ENCODE assay signal across 3 fruit fly cellular contexts in the genomic region with DNA sequence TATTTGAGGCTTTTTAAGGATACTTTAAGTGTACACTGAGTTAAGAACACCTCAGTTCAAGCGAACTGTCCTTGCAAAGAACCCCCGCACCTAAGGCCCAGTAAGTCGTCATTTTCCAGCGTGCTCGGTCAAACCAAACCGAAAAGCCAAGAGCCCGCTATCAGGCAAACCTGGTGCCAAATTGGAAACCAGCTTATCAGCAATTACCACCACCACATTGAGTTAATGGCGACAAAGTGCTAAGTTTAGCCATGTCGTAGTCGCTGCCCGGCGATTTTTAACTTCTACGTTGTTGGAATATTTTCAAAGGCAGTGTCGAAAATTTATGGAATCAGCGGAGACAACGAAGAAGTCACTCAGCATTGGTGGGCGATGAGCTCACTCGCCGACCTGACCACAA.
TF ChIP-seq lines count a peak whose summit lies in the region.

No protein-coding gene starts in this region.

- TF ChIP-seq CTCF in whole organism, embryonic (GFP tag; optimal IDR thresholded peaks at IDR 0.05; lab: Kevin White, UChicago) = no peak

TF ChIP-seq in whole organism, embryonic, 481 proteins besides CTCF, POLR2A, EP300 and RAD21:
- TF ChIP-seq exex (tag; optimal IDR thresholded peaks at IDR 0.05; lab: Kevin White, UChicago) (peak; percentile 93), sd (tag; optimal IDR thresholded peaks at IDR 0.05; lab: Kevin White, UChicago) (peak; percentile 55), slbo (GFP tag; IDR thresholded peaks at IDR 0.05; lab: Robert Waterston, UW) (0 out of 2 replicates have a peak, but pooled peaks have one; percentile 5), Hand (GFP tag; optimal IDR thresholded peaks at IDR 0.05; lab: Kevin White, UChicago) (no peak), kay (GFP tag; optimal IDR thresholded peaks at IDR 0.05; lab: Kevin White, UChicago) (no peak), mirr (GFP tag; optimal IDR thresholded peaks at IDR 0.05; lab: Kevin White, UChicago) (peak; percentile 74), CG10565 (GFP tag; optimal IDR thresholded peaks at IDR 0.05; lab: Kevin White, UChicago) (no peak), sug (tag; optimal IDR thresholded peaks at IDR 0.05; lab: Kevin White, UChicago) (peak; percentile 72)
TF ChIP-seq in whole organism, embryonic: peak in this region for 5.

TF ChIP-seq in whole organism, prepupa, 60 proteins besides CTCF, POLR2A, EP300 and RAD21:
- TF ChIP-seq vri (GFP tag; optimal IDR thresholded peaks at IDR 0.05; lab: Kevin White, UChicago) = peak; percentile 33
- TF ChIP-seq esn (GFP tag; optimal IDR thresholded peaks at IDR 0.05; lab: Kevin White, UChicago) = no peak
- TF ChIP-seq Eip93F (GFP tag; optimal IDR thresholded peaks at IDR 0.05; lab: Kevin White, UChicago) = peak; percentile 76

TF ChIP-seq in whole organism, wandering third instar larva, 38 proteins besides CTCF, POLR2A, EP300 and RAD21:
- TF ChIP-seq dl (GFP tag; optimal IDR thresholded peaks at IDR 0.05; lab: Kevin White, UChicago; ENCODE audit: insufficient read depth in 1 of 2, partially characterized antibody in 2 of 2) (no peak), Rel (GFP tag; optimal IDR thresholded peaks at IDR 0.05; lab: Kevin White, UChicago) (no peak), Rel (tag; optimal IDR thresholded peaks at IDR 0.05; lab: Kevin White, UChicago) (peak; percentile 22)
